Fruit fly (Drosophila melanogaster): ENCODE data around the gene CG42846.
A peak's percentile ranks its signal among the peaks of the same experiment; 100 is the strongest.

Gene CG42846

DNA sequence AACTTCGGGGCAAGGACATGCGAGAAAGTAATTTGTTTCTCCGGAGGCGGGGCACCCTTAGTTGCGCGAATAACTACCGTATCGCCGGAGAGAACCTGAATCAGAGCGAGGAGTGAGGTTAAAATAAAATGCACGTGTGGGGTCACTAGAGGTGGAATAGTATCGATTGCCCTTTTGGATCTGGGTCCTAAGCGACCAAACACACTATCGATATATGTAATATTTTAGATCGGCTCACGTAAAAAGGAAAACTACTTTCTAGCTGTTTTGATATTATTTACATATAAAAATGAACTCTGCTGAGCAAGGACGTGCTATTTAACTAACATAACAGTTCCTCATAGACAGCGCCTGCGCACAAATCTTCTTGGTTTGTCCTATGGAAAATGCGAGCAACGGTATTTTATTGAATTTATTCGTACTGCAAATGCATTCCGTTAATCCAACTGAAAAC is 31.3 kb upstream of the CG42846 start (continued):
- TF ChIP-seq Kr (GFP tag; optimal IDR thresholded peaks at IDR 0.05) (no peak), cwo (GFP tag; optimal IDR thresholded peaks at IDR 0.05) (peak; percentile 70), Dip2 (GFP tag; IDR thresholded peaks at IDR 0.05) (no peak), tio (GFP tag; optimal IDR thresholded peaks at IDR 0.05) (no peak), ab (GFP tag; optimal IDR thresholded peaks at IDR 0.05) (no peak), exex (tag; optimal IDR thresholded peaks at IDR 0.05) (no peak), CG31365 (tag; optimal IDR thresholded peaks at IDR 0.05) (no peak), Hey (tag; optimal IDR thresholded peaks at IDR 0.05) (no peak), gsb (GFP tag; IDR thresholded peaks at IDR 0.05) (no peak), gcm (GFP tag; optimal IDR thresholded peaks at IDR 0.05) (no peak), bigmax (GFP tag; optimal IDR thresholded peaks at IDR 0.05) (peak; percentile 96), Neu2 (GFP tag; optimal IDR thresholded peaks at IDR 0.05; ENCODE audit: borderline replicate concordance) (no peak), dysf (GFP tag; IDR thresholded peaks at IDR 0.05) (no peak), eve (GFP tag; optimal IDR thresholded peaks at IDR 0.05) (no peak), CG11398 (GFP tag; optimal IDR thresholded peaks at IDR 0.05) (no peak), sc (optimal IDR thresholded peaks at IDR 0.05) (no peak), sc (GFP tag; optimal IDR thresholded peaks at IDR 0.05) (no peak), CG9609 (GFP tag; optimal IDR thresholded peaks at IDR 0.05) (no peak), CG15514 (GFP tag; optimal IDR thresholded peaks at IDR 0.05) (peak; percentile 91), CG12104 (GFP tag; optimal IDR thresholded peaks at IDR 0.05) (no peak), CG10147 (GFP tag; optimal IDR thresholded peaks at IDR 0.05) (no peak), CG15696 (tag; optimal IDR thresholded peaks at IDR 0.05) (no peak), lilli (GFP tag; optimal IDR thresholded peaks at IDR 0.05) (no peak), grn (GFP tag; optimal IDR thresholded peaks at IDR 0.05) (no peak), CG10462 (GFP tag; optimal IDR thresholded peaks at IDR 0.05) (no peak), sens-2 (GFP tag; IDR thresholded peaks at IDR 0.05) (no peak), CG9797 (GFP tag; optimal IDR thresholded peaks at IDR 0.05) (peak; percentile 27), CG12219 (GFP tag; optimal IDR thresholded peaks at IDR 0.05) (no peak), Fer3 (tag; optimal IDR thresholded peaks at IDR 0.05) (no peak), CG18599 (GFP tag; optimal IDR thresholded peaks at IDR 0.05) (no peak), her (GFP tag; optimal IDR thresholded peaks at IDR 0.05) (no peak), GATAe (GFP tag; conservative IDR thresholded peaks at IDR 0.05) (no peak), ara (GFP tag; IDR thresholded peaks at IDR 0.05) (no peak), CG10267 (tag; optimal IDR thresholded peaks at IDR 0.05) (no peak), fd96Cb (tag; optimal IDR thresholded peaks at IDR 0.05) (no peak), en (GFP tag; optimal IDR thresholded peaks at IDR 0.05) (no peak), tx (GFP tag; optimal IDR thresholded peaks at IDR 0.05) (no peak), da (GFP tag; optimal IDR thresholded peaks at IDR 0.05) (no peak), row (GFP tag; IDR thresholded peaks at IDR 0.05) (no peak; the same call in 2 of the 3 replicates), klu (GFP tag; IDR thresholded peaks at IDR 0.05) (no peak), Dad (GFP tag; optimal IDR thresholded peaks at IDR 0.05) (no peak), sima (GFP tag; optimal IDR thresholded peaks at IDR 0.05) (no peak), chn (GFP tag; optimal IDR thresholded peaks at IDR 0.05) (no peak), CG31388 (GFP tag; optimal IDR thresholded peaks at IDR 0.05) (no peak), Sox100B (GFP tag; optimal IDR thresholded peaks at IDR 0.05) (no peak), disco-r (GFP tag; optimal IDR thresholded peaks at IDR 0.05) (no peak), Fer2 (tag; optimal IDR thresholded peaks at IDR 0.05) (no peak), BtbVII (GFP tag; optimal IDR thresholded peaks at IDR 0.05) (no peak), Dek (tag; optimal IDR thresholded peaks at IDR 0.05) (no peak), D (optimal IDR thresholded peaks at IDR 0.05) (no peak), D (GFP tag; optimal IDR thresholded peaks at IDR 0.05) (no peak), CG5180 (GFP tag; optimal IDR thresholded peaks at IDR 0.05) (no peak)

Measured in whole organism, embryonic.